Fruit fly (Drosophila melanogaster) whole organism, larva: ENCODE data around the gene AP-1mu.

Source experiments
- noc ChIP-seq: fragments of 200-800 bp; sonication (Bioruptor generic); optimal IDR thresholded peaks from 3 replicates; lab custom pipeline; 2019; ENCODE audit warnings: missing biosample characterization, mild to moderate bottlenecking, missing genetic modification characterization, moderate library complexity

The AP-1mu gene

DNA sequence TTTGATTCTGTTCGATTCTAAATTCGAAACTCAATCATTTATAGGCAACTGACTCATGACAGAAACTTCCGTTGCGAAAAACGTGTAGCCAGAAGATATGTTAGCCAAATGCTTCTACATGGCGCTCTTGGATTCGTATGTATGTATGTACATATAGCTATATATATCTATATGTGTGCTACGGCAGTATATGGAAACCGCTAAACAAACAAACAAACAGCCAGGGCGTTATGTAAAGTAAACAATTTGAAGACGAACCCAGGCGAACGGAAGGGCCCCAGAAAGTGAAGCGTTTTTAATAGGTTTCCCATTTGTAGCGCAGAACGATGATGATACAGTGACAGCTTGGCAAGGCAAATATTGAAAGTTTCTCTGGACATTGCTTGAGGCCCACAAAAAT lies 29.4 kb downstream of the AP-1mu start:
- TF ChIP-seq noc (tag; lab: Kevin White, UChicago), result no peak

DNA sequence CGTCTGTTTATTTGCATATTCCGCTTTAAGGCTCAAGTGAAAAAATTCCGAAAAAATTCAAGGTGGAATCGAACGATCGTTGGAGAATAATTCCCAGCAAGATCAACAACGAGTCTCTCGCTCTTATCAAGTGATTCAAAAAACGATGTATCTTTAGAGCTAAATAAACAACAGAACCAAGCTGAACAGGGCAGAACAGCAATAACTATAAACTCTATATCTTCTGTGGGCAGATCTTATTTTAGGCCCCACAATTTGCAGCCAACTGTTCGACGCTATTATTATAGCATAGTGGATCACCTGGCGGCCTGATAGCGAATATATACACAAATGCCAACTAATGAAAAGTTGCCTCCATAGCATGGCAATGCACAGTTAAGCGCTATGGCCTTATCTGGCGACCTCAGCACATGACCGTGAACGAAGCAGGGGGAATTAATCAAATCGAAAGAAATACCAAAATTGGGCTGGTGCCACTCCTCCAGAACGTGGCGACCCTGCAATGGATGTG lies 29.9 kb downstream of the AP-1mu start:
- no peak for TF ChIP-seq noc (tag; lab: Kevin White, UChicago)

DNA sequence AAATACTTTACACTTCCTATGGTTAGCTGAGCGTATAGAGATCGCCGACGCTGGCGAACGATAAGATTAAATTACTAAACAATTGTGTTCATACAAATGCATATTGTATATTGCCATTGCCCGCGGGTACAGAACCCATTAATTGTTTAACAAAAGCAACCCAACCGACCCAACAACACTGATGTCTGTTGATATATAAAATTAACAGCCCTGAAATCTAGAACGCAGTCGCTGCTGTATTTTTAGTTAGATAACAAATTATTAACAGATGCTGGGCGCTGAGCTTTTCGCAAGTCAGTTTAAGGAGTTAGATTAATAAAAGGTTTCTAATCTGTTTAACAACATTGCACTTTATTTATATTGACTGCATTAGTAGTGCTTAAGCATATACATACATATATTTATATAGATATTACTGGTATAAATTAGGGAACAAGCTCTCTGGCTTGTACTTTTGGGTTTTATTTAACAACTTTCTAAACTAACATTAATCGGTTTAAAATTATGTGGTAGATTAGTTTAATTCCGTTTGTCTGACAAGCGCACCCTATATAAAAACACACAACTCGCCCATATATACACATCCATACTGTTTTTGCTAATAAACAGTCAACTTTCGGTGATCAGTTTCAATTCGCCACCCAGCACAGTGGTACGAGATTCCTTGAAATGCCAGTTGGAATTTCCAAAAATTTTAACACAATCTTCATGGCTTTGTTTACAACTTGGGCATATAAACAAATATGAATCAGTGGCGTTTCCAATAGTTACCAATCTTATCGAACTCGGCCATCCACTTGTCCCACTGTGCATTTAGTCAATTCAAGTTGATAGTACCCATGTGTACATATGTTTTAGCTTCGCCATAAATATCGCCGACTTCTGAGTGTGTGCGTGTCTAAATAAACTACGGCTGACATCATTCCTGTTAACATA lies 31.1 kb downstream of the AP-1mu start:
- peak; percentile 96 for TF ChIP-seq noc (tag; lab: Kevin White, UChicago)

DNA sequence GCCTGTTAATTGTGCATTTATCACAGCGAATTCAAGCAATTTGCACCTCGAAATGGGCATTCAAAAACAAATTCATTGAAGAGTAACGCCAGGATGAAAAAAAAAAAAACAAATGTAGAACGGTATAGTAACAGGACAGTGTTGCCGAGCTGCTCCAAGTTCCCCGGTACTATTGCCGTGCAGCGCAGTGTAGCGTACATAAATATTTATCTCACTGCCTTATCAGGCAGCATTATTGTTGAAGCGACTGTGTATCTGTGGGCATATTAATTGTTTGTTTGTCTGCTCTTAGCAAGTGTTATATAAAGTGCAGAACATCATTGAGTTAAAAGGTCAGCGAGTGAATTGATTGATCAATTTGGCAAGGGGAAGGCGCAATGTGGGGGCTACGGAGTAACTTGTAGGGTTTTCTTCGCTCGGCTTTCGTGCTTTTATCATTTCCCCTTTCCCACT lies 42.9 kb downstream of the AP-1mu start:
- no peak for TF ChIP-seq noc (tag; lab: Kevin White, UChicago)

DNA sequence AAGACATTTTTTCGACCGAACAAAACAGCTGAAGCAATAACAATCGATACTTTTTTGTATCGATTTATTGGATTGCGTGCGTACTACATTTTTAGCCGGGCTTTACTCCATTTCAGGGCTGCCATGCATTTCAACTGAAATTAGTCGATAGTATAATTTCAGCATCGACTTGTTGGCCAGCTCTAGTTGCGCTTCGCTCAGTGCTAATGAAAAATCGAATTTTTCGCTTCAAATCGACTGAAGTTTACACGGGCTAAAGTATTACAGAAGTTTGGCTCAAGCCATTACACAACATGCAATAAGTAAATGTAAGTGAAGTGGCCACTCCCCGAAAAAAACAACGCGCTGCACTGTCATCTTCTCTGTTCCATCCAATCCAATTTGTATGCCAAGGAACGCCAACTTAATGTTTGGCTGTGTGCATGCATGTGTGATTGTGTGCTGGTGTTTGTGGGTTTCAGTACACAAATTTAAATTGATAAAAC lies 43.4 kb downstream of the AP-1mu start, which contains the start of the genes mRpL47, CG8176 and Kdm3:
Gene mRpL47 (minus strand): TSS at position 49 of the 485 bp plus-strand sequence.
Gene CG8176 (plus strand): TSS at position 148 of the 485 bp plus-strand sequence.
Gene Kdm3 (plus strand): TSS at position 148 of the 485 bp plus-strand sequence.
- peak; percentile 42 for TF ChIP-seq noc (tag; lab: Kevin White, UChicago)

DNA sequence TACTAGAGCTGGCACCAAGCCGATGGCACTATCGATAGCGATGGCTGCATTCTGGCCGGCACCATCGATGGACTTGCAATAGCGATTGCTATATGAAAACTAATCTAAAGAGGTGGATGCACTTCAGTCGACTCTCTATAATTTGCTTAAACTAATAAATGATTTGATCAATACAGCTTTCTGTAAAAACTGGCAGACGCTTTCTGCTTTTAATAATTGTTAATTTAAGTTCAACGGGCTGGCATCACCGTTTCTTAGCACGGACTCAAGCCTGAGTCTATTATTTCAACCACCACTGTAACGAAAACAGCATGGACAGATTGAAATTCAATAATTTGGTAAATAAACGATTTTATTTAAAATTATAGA lies 46.3 kb downstream of the AP-1mu start, which contains the start of the genes Ras85D and Rlb1:
Gene Ras85D (minus strand): TSS at position 16 of the 369 bp plus-strand sequence.
Gene Rlb1 (plus strand): TSS at position 276 of the 369 bp plus-strand sequence.
- TF ChIP-seq noc (tag; lab: Kevin White, UChicago), result peak; percentile 75

DNA sequence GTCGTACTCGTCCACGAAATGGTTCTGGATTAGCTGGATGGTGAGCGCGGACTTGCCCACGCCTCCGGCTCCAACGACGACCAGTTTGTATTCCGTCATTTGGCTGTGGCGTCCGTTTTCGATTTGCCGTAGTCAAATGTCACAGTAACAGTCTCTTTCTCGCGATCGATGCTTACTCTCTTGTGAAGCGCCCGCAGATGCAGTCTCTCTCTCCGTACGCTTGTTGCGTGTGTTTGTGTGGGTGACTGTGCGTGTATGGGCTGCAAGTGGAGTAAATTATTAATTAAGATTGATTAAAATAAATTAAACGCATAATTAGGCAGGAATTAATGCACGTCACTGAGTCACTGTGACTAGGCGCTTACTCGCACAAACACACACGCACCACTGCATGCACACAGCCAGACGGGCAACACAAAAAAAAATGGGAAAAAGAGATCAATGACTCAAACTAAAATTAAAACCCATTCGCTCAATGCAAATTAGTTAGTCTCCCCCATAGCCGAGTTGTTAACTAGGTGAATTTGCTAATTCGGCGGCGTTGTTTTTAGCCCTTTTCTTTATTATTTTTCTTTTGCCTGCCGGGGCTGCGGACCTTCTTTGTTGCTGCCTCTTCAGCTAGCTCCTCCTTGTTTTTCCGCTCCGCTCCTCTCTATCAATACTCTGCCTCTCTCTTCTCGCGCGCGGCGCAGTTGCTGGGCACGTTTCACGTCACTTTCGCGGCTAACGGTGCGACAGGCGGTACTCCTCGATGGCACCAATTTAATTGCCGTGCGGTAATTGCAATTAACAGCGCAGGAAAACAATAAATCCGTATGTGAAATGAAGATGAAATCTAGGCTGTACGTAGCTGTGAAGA lies 46.9 kb downstream of the AP-1mu start:
- no peak for TF ChIP-seq noc (tag; lab: Kevin White, UChicago)

DNA sequence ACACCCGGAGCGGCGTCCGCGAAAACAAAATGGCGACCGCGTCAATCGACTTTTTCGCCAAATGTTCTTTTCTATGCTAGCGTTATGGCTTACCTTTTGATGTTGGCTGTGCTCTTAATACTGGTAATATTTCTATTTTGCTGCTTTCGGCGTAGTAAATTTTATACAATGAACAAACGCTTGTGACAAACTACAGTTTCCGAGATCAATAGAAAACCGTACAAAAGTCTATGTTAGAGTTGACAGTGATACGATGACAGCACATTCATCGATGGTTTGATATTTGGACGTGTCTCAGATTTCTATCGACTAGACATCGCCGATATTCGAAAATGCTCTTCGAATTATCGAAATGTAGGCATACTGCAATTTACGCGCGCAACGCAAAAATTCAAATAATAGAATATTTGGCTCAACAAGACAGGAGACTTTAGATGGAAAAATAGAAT lies 49.2 kb downstream of the AP-1mu start, which contains the start of gene rump:
Gene rump (minus strand): TSS at position 255 of the 449 bp plus-strand sequence.
- TF ChIP-seq noc (tag; lab: Kevin White, UChicago), result no peak
